Worm (Caenorhabditis elegans): ENCODE results near the gene Y71H2AM.25.

ce11 chrIII:2800743-2801142 lies 1.5 kb upstream of the Y71H2AM.25 start:
- TF ChIP-seq C38D4.7 (GFP tag; optimal IDR thresholded peaks at IDR 0.05) (no peak), dmd-4 (tag; optimal IDR thresholded peaks at IDR 0.05; ENCODE audit: borderline replicate concordance) (no peak), pat-9 (tag; optimal IDR thresholded peaks at IDR 0.05) (no peak), ceh-2 (tag; optimal IDR thresholded peaks at IDR 0.05) (no peak), ceh-34 (tag; optimal IDR thresholded peaks at IDR 0.05) (no peak), pha-4 (tag; optimal IDR thresholded peaks at IDR 0.05) (no peak), zip-5 (tag; optimal IDR thresholded peaks at IDR 0.05) (no peak), elt-2 (tag; optimal IDR thresholded peaks at IDR 0.05) (no peak), nfya-1 (tag; optimal IDR thresholded peaks at IDR 0.05) (no peak)

Data from whole organism, late embryonic.